Worm (Caenorhabditis elegans): Measurements from ENCODE around the gene mrpl-35.
A peak's percentile ranks its signal among the peaks of the same experiment; 100 is the strongest.

DNA sequence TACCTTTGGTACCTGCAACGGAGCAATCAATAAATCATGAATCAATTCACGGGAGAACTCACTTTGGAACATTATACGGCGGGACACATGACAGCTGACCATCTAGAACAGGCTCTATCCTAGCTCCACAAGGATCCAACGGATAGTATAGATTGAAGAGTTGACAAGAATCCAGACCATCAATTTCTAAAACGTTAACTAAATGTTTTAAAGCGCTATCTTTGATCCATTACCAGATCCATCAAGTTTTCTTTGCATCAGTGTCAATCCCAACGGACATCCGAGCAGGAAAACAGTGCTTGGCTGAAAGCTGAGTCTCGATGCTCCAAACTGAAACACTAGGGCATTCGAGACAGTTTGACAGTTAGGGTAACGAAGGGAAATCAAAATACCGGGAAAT lies 13.3 kb downstream of the mrpl-35 start:
- TF ChIP-seq ceh-82 (tag; optimal IDR thresholded peaks at IDR 0.05) (no peak), fos-1 (tag; optimal IDR thresholded peaks at IDR 0.05) (no peak), mdl-1 (tag; optimal IDR thresholded peaks at IDR 0.05) (no peak), snpc-4 (tag; optimal IDR thresholded peaks at IDR 0.05) (no peak), ZK337.2 (GFP tag; IDR thresholded peaks at IDR 0.05) (no peak), pha-4 (GFP tag; IDR thresholded peaks at IDR 0.05) (no peak), pha-4 (tag; optimal IDR thresholded peaks at IDR 0.05) (no peak), unc-62 (GFP tag; optimal IDR thresholded peaks at IDR 0.05 in 1 of 2) (peak in 1 of 2 experiments; percentile 97), unc-62 (tag; optimal IDR thresholded peaks at IDR 0.05) (no peak), daf-12 (tag; optimal IDR thresholded peaks at IDR 0.05) (no peak), ztf-11 (tag; optimal IDR thresholded peaks at IDR 0.05) (no peak), egl-27 (tag; optimal IDR thresholded peaks at IDR 0.05) (no peak)
